Worm (Caenorhabditis elegans) whole organism, L3 larva: ENCODE measurements around the gene mec-15.
A peak's percentile ranks its signal among the peaks of the same experiment; 100 is the strongest.

Experiments used
- R02D3.7 ChIP-seq: fragments of 150-350 bp; optimal IDR thresholded peaks from 2 replicates; lab custom pipeline; 2014; ENCODE audit warnings: missing biosample characterization, missing genetic modification characterization
- ZK546.5 ChIP-seq: sonication (generic microtip); optimal IDR thresholded peaks from 2 replicates; lab custom pipeline; 2017; ENCODE audit warnings: missing biosample characterization, missing genetic modification characterization
- aly-2 ChIP-seq: fragments of 150-350 bp; optimal IDR thresholded peaks from 2 replicates; lab custom pipeline; 2014; ENCODE audit warnings: missing biosample characterization, missing genetic modification characterization
- ama-1 ChIP-seq: fragments of 150-350 bp; optimal IDR thresholded peaks from 2 replicates; lab custom pipeline; 2018
- ceh-28 ChIP-seq: fragments of 150-350 bp; optimal IDR thresholded peaks from 2 replicates; lab custom pipeline; 2014; ENCODE audit warnings: missing biosample characterization, missing genetic modification reagents, missing genetic modification characterization
- ceh-82 ChIP-seq: fragments of 150-350 bp; optimal IDR thresholded peaks from 2 replicates; lab custom pipeline; 2014; ENCODE audit warnings: missing biosample characterization, missing genetic modification characterization
- daf-12 ChIP-seq: fragments of 150-350 bp; optimal IDR thresholded peaks from 2 replicates; lab custom pipeline; 2014; ENCODE audit warnings: missing biosample characterization, missing genetic modification reagents, missing genetic modification characterization
- egl-5 ChIP-seq: fragments of 150-350 bp; optimal IDR thresholded peaks from 2 replicates; lab custom pipeline; 2017; ENCODE audit warnings: missing biosample characterization, missing genetic modification reagents, missing genetic modification characterization, inconsistent platforms
- elt-1 ChIP-seq: fragments of 150-350 bp; optimal IDR thresholded peaks from 2 replicates; lab custom pipeline; 2014; ENCODE audit warnings: missing biosample characterization, missing genetic modification characterization
- elt-2 ChIP-seq: sonication (generic microtip); optimal IDR thresholded peaks from 2 replicates; lab custom pipeline; 2016; ENCODE audit warnings: missing genetic modification reagents, mild to moderate bottlenecking, missing genetic modification characterization, missing compliant biosample characterization
- elt-3 ChIP-seq, 3 experiments: fragments of 150-350 bp in 1 of 3; sonication (generic microtip) in 2 of 3; optimal IDR thresholded peaks; 2 replicates in 2 of 3; 4 replicates in 1 of 3; lab custom pipeline; 2014 to 2017; ENCODE audit warnings: missing biosample characterization in 3 of 3, missing genetic modification characterization in 3 of 3
- eor-1 ChIP-seq, 2 experiments: fragments of 150-350 bp; optimal IDR thresholded peaks; 2 replicates each; lab custom pipeline; 2014 to 2018; ENCODE audit warnings: missing biosample characterization in 2 of 2, missing genetic modification characterization in 2 of 2
- fkh-10 ChIP-seq: sonication (generic microtip); optimal IDR thresholded peaks from 2 replicates; lab custom pipeline; 2017; ENCODE audit warnings: missing biosample characterization, missing genetic modification reagents, missing genetic modification characterization
- fkh-2 ChIP-seq: fragments of 150-350 bp; optimal IDR thresholded peaks from 2 replicates; lab custom pipeline; 2014; ENCODE audit warnings: missing biosample characterization, missing genetic modification reagents, missing genetic modification characterization
- fos-1 ChIP-seq: fragments of 150-350 bp; optimal IDR thresholded peaks from 2 replicates; lab custom pipeline; 2014; ENCODE audit warnings: missing biosample characterization, missing genetic modification characterization
- hmg-11 ChIP-seq: sonication (generic microtip); optimal IDR thresholded peaks from 2 replicates; lab custom pipeline; 2016; ENCODE audit warnings: missing genetic modification characterization, missing compliant biosample characterization
- jun-1 ChIP-seq: fragments of 150-350 bp; optimal IDR thresholded peaks from 2 replicates; lab custom pipeline; 2014; ENCODE audit warnings: missing biosample characterization, missing genetic modification reagents, missing genetic modification characterization
- lin-15B ChIP-seq: fragments of 150-350 bp; optimal IDR thresholded peaks from 2 replicates; lab custom pipeline; 2014; ENCODE audit warnings: missing biosample characterization, missing genetic modification characterization
- lsy-12 ChIP-seq: sonication (generic microtip); optimal IDR thresholded peaks from 2 replicates; lab custom pipeline; 2016; ENCODE audit warnings: mild to moderate bottlenecking, missing genetic modification characterization, missing compliant biosample characterization
- mdl-1 ChIP-seq: fragments of 150-350 bp; optimal IDR thresholded peaks from 2 replicates; lab custom pipeline; 2014; ENCODE audit warnings: missing biosample characterization, missing genetic modification characterization
- mml-1 ChIP-seq: fragments of 150-350 bp; sonication (generic microtip); optimal IDR thresholded peaks from 3 replicates; lab custom pipeline; 2014; ENCODE audit warnings: missing biosample characterization, missing genetic modification characterization
- nfya-1 ChIP-seq: sonication (generic microtip); optimal IDR thresholded peaks from 2 replicates; lab custom pipeline; 2017; ENCODE audit warnings: missing genetic modification characterization, mild to moderate bottlenecking, missing compliant biosample characterization, antibody characterized with exemption, moderate library complexity; ENCODE audit not compliant: insufficient read depth
- nhr-11 ChIP-seq: fragments of 150-350 bp; optimal IDR thresholded peaks from 2 replicates; lab custom pipeline; 2014; ENCODE audit warnings: missing biosample characterization, missing genetic modification characterization
- nhr-12 ChIP-seq: fragments of 150-350 bp; optimal IDR thresholded peaks from 2 replicates; lab custom pipeline; 2014; ENCODE audit warnings: missing biosample characterization, missing genetic modification characterization
- nhr-23 ChIP-seq: fragments of 150-350 bp; optimal IDR thresholded peaks from 2 replicates; lab custom pipeline; 2014; ENCODE audit warnings: missing biosample characterization, missing genetic modification reagents, missing genetic modification characterization
- nhr-237 ChIP-seq: fragments of 150-350 bp; optimal IDR thresholded peaks from 2 replicates; lab custom pipeline; 2014; ENCODE audit warnings: missing biosample characterization, missing genetic modification characterization
- nhr-25 ChIP-seq: sonication (generic microtip); optimal IDR thresholded peaks from 2 replicates; lab custom pipeline; 2017; ENCODE audit warnings: missing biosample characterization, missing genetic modification characterization
- nhr-28 ChIP-seq: fragments of 150-350 bp; optimal IDR thresholded peaks from 2 replicates; lab custom pipeline; 2014; ENCODE audit warnings: missing biosample characterization, missing genetic modification characterization
- nhr-43 ChIP-seq: sonication (generic microtip); optimal IDR thresholded peaks from 2 replicates; lab custom pipeline; 2016; ENCODE audit warnings: mild to moderate bottlenecking, missing genetic modification characterization, missing compliant biosample characterization; ENCODE audit not compliant: poor library complexity, severe bottlenecking
- nhr-77 ChIP-seq: fragments of 150-350 bp; optimal IDR thresholded peaks from 2 replicates; lab custom pipeline; 2014; ENCODE audit warnings: missing biosample characterization, missing genetic modification characterization
- pha-4 ChIP-seq: fragments of 150-350 bp; optimal IDR thresholded peaks from 2 replicates; lab custom pipeline; 2014; ENCODE audit warnings: missing biosample characterization, missing genetic modification reagents, missing genetic modification characterization
- sea-2 ChIP-seq: fragments of 150-350 bp; sonication (generic microtip); optimal IDR thresholded peaks from 4 replicates; lab custom pipeline; 2014; ENCODE audit warnings: missing biosample characterization, missing genetic modification reagents, missing genetic modification characterization
- skn-1 ChIP-seq: fragments of 150-350 bp; optimal IDR thresholded peaks from 2 replicates; lab custom pipeline; 2014; ENCODE audit warnings: missing biosample characterization, missing genetic modification characterization
- snpc-4 ChIP-seq: fragments of 150-350 bp; optimal IDR thresholded peaks from 2 replicates; lab custom pipeline; 2014; ENCODE audit warnings: missing biosample characterization, missing genetic modification characterization
- tbx-2 ChIP-seq: sonication (generic microtip); optimal IDR thresholded peaks from 2 replicates; lab custom pipeline; 2016; ENCODE audit warnings: mild to moderate bottlenecking, missing genetic modification characterization, missing compliant biosample characterization
- unc-39 ChIP-seq: sonication (generic microtip); optimal IDR thresholded peaks from 4 replicates; lab custom pipeline; 2017; ENCODE audit warnings: missing biosample characterization, missing genetic modification characterization
- unc-62 ChIP-seq: fragments of 150-350 bp; sonication (generic microtip); optimal IDR thresholded peaks from 4 replicates; lab custom pipeline; 2014; ENCODE audit warnings: missing biosample characterization, missing genetic modification reagents, missing genetic modification characterization
- zag-1 ChIP-seq: fragments of 150-350 bp; optimal IDR thresholded peaks from 2 replicates; lab custom pipeline; 2014; ENCODE audit warnings: missing biosample characterization, missing genetic modification characterization
- ztf-11 ChIP-seq: fragments of 150-350 bp; optimal IDR thresholded peaks from 2 replicates; lab custom pipeline; 2014; ENCODE audit warnings: missing biosample characterization, missing genetic modification characterization
- ztf-4 ChIP-seq: fragments of 150-350 bp; optimal IDR thresholded peaks from 2 replicates; lab custom pipeline; 2014; ENCODE audit warnings: missing biosample characterization, missing genetic modification characterization

Gene mec-15

DNA sequence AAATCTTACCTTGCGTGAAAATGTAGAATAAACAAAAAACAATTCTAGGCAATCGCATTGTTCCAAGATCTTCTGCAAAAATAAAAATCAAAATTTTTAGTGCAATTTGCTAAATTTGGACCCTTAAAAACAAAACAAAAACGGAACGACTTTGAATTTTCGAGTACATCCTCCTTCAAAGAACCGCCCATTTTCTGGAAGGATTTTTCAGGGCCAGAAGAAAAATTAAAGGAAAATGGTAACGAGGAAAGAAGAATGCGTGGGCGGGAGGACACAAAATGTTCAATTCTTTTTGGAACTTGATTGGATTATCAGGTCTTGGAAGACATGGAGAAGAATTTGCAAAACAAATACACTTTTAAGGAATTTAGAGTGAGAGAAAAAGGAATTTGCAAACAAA, 31.6 kb upstream of the mec-15 start, which contains the start of gene F54B3.4:
F54B3.4 (minus strand) TSS at position 101 of the 400 bp plus-strand sequence.
- TF ChIP-seq nhr-23 (no peak), ceh-28 (tag; lab: Kevin White, UChicago) (no peak), sea-2 (GFP tag; lab: Kevin White, UChicago) (no peak)

DNA sequence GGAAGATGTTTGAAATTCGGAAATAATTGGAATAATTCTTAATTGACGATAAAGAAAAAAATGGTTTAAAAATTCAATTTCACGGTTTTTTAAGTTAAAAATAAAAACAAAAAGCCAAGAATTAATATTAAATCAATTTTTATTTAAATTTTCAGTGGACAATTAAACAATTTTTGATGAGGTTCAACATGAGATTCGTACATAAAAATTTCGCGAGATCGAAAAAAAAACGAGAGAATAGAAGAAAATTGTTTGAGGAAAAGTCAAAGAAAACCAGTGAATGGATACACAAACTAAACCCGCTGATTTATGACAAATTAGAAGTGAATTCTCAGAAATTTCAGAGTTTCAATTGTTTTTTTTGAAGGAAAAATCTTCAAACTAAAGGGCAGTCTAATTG, 30.6 kb upstream of the mec-15 start, which contains the start of gene F54B3.2:
F54B3.2 (minus strand) TSS at position 101 of the 400 bp plus-strand sequence.
- TF ChIP-seq nhr-43, result no peak
- TF ChIP-seq lsy-12, result no peak
- TF ChIP-seq R02D3.7 (tag; lab: Kevin White, UChicago), result no peak
- TF ChIP-seq ceh-28 (tag; lab: Kevin White, UChicago), result no peak
- no peak for TF ChIP-seq nhr-23
- TF ChIP-seq, all 47 proteins: peak for 0

DNA sequence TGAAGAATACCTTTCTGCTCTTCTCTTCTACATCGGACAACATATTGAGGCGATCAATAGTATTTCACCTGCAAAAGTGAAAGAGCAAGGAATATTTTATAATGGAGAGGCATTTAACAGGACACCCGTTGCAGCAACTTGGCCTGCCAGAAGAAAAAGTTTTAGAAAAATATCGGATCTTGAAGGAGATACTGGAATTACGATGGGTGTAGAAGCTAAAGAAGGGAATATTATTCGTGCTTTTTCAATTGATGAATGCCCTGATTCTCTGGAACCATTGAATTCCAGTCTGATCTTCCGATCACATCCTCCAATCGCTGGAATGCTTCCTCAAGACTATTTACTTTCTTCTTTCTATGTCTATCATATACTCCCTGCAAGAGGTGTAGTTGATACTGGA, 21.8 kb upstream of the mec-15 start:
- TF ChIP-seq ama-1 (no peak), lin-15B (tag; lab: Kevin White, UChicago) (no peak), nhr-28 (tag; lab: Kevin White, UChicago) (no peak), fkh-2 (tag; lab: Kevin White, UChicago) (no peak), ztf-4 (tag; lab: Kevin White, UChicago) (no peak), egl-5 (no peak), zag-1 (tag; lab: Kevin White, UChicago) (no peak), pha-4 (tag; lab: Kevin White, UChicago) (no peak), ceh-82 (tag; lab: Kevin White, UChicago) (no peak), mdl-1 (tag; lab: Kevin White, UChicago) (no peak), elt-3 (tag; optimal IDR thresholded peaks at IDR 0.05; lab: Kevin White, UChicago) (no peak)

DNA sequence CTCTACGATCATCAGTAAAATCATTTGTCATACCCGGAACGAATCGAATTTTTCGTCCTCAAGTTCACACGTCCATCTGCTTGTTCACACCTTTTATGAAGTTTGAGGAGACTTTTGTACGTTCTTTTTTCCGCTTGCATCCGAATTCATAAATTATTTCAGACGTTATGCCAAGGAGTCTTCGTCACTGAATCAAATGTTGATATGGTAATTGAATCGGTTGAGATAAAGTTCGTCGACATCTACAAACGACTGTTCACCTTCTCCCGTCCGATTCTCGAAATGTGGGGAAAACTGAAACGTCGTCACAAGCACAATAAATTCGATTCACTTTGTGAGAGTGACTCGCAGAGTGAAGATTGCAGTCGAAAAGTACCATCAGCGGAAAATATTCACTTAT, 12.6 kb upstream of the mec-15 start:
- TF ChIP-seq daf-12 (no peak), tbx-2 (tag; lab: Kevin White, UChicago) (no peak), lsy-12 (no peak), ztf-4 (tag; lab: Kevin White, UChicago) (no peak), nhr-25 (tag; lab: Kevin White, UChicago) (no peak), nfya-1 (no peak), elt-1 (tag; lab: Kevin White, UChicago) (no peak), skn-1 (tag; lab: Kevin White, UChicago) (no peak), nhr-237 (tag; lab: Kevin White, UChicago) (no peak), aly-2 (tag; lab: Kevin White, UChicago) (no peak), sea-2 (GFP tag; lab: Kevin White, UChicago) (no peak), unc-39 (tag; lab: Kevin White, UChicago) (no peak), unc-62 (no peak), fos-1 (tag; lab: Kevin White, UChicago) (no peak), fkh-10 (GFP tag; lab: Kevin White, UChicago) (no peak), eor-1 (tag; optimal IDR thresholded peaks at IDR 0.05; lab: Kevin White, UChicago) (no peak), jun-1 (tag; lab: Kevin White, UChicago) (no peak), nhr-11 (tag; lab: Kevin White, UChicago) (no peak)

DNA sequence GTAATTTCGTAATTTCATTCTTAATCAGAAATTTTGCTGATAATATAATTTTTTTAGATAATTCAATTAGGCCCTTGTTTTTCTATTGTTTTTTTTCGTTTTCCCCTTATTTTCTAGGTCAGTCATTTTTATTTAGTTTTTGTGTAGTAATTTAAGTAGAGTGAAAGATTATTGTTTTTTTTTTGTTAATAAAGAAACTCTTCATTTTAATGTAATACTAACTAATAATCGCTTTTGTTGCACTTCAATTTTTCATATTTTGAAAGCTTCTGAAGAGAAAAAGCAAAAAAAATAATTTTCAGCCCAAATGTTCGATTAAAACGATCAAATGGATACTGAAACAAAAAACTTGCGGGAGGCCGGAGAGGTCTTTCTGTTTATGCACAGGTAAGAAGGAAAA, 11.5 kb upstream of the mec-15 start, which contains the start of gene F54B3.1:
F54B3.1 (plus strand) TSS at position 301 of the 400 bp plus-strand sequence.
- no peak for TF ChIP-seq nhr-12 (tag; lab: Kevin White, UChicago)

DNA sequence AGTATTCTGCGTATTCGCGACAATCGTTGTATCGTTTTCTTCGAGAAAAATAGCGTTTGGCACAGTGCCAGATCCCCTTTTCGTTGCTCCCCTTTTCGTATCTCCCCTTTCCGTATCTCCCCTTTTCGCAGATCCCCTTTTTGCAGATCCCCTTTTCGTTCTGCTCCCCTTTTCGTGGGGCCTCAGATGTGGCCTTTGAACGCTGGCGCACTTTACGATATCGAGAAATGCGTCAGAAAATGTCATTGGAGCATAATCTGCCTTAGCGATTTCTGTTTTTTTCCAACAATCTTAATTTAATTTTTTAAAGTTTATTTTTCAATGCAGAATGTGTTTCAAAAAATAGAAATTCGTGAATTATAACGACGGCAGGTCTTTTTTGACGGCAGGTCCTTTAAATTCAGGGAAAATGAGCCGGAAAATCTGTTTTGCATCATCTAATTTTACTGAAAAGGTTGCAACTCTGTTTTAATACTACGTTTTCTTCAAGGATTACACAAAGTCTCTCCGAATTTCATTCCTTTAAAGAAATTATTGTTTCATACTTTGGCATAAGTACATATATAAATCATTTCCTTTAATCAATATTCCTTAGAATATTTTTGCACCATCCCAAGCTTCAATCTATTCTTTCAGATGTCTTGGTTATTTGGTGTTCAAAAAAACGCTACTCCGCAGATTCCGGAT, 9.0 kb upstream of the mec-15 start, which contains the start of gene atad-3:
atad-3 (plus strand) TSS at position 637 of the 687 bp plus-strand sequence.
- TF ChIP-seq egl-5 (no peak), nhr-25 (tag; lab: Kevin White, UChicago) (peak; percentile 48), snpc-4 (tag; lab: Kevin White, UChicago) (peak; percentile 74), tbx-2 (tag; lab: Kevin White, UChicago) (peak; percentile 76), fos-1 (tag; lab: Kevin White, UChicago) (peak; percentile 26), jun-1 (tag; lab: Kevin White, UChicago) (peak; percentile 69), lin-15B (tag; lab: Kevin White, UChicago) (peak; percentile 89), skn-1 (tag; lab: Kevin White, UChicago) (peak; percentile 61), nhr-28 (tag; lab: Kevin White, UChicago) (no peak), fkh-10 (GFP tag; lab: Kevin White, UChicago) (no peak), elt-2 (peak; percentile 38), aly-2 (tag; lab: Kevin White, UChicago) (no peak), nfya-1 (peak; percentile 73), zag-1 (tag; lab: Kevin White, UChicago) (no peak), nhr-43 (peak; percentile 91), hmg-11 (peak; percentile 26), daf-12 (no peak), unc-39 (tag; lab: Kevin White, UChicago) (no peak), pha-4 (tag; lab: Kevin White, UChicago) (peak; percentile 79), ztf-11 (tag; lab: Kevin White, UChicago) (no peak), ceh-28 (tag; lab: Kevin White, UChicago) (peak; percentile 69), nhr-77 (no peak), mdl-1 (tag; lab: Kevin White, UChicago) (no peak), mml-1 (tag; lab: Kevin White, UChicago) (no peak), ZK546.5 (no peak)
